Fruit fly (Drosophila melanogaster): ENCODE data around the gene CG7655.
A peak's percentile ranks its signal among the peaks of the same experiment; 100 is the strongest.

The CG7655 gene

dm6 chr3R:17680639-17681302 lies 1.7 kb upstream of the CG7655 start (continued):
- TF ChIP-seq CG15479 (GFP tag; optimal IDR thresholded peaks at IDR 0.05) (no peak), eve (GFP tag; optimal IDR thresholded peaks at IDR 0.05) (no peak), Blimp-1 (GFP tag; optimal IDR thresholded peaks at IDR 0.05) (peak; percentile 56), CrebB (tag; optimal IDR thresholded peaks at IDR 0.05) (no peak), yki (optimal IDR thresholded peaks at IDR 0.05) (no peak), CG4360 (GFP tag; IDR thresholded peaks at IDR 0.05) (no peak), CG4424 (GFP tag; optimal IDR thresholded peaks at IDR 0.05) (peak; percentile 72), Poxn (GFP tag; IDR thresholded peaks at IDR 0.05) (no peak), CG30403 (GFP tag; optimal IDR thresholded peaks at IDR 0.05) (peak; percentile 74), nom (GFP tag; optimal IDR thresholded peaks at IDR 0.05) (no peak), CG8765 (GFP tag; IDR thresholded peaks at IDR 0.05) (no peak), HLH4C (GFP tag; IDR thresholded peaks at IDR 0.05; ENCODE audit: partially characterized antibody) (no peak), Adf1 (GFP tag; IDR thresholded peaks at IDR 0.05) (no peak), fd3F (GFP tag; optimal IDR thresholded peaks at IDR 0.05) (no peak), CG1602 (GFP tag; optimal IDR thresholded peaks at IDR 0.05) (no peak), CG10274 (GFP tag; optimal IDR thresholded peaks at IDR 0.05) (no peak), CG6175 (GFP tag; IDR thresholded peaks at IDR 0.05) (no peak), Lpt (GFP tag; optimal IDR thresholded peaks at IDR 0.05) (no peak), CG31441 (GFP tag; IDR thresholded peaks at IDR 0.05) (no peak), CG2889 (GFP tag; IDR thresholded peaks at IDR 0.05) (no peak), lbe (GFP tag; optimal IDR thresholded peaks at IDR 0.05) (no peak), sob (GFP tag; IDR thresholded peaks at IDR 0.05) (no peak), CG9797 (GFP tag; optimal IDR thresholded peaks at IDR 0.05) (no peak), CG4730 (GFP tag; IDR thresholded peaks at IDR 0.05) (no peak), CG11398 (GFP tag; optimal IDR thresholded peaks at IDR 0.05) (no peak), ken (GFP tag; IDR thresholded peaks at IDR 0.05) (no peak), CG16813 (GFP tag; IDR thresholded peaks at IDR 0.05; ENCODE audit: partially characterized antibody) (no peak), inv (GFP tag; IDR thresholded peaks at IDR 0.05; ENCODE audit: partially characterized antibody) (no peak), CG15073 (GFP tag; optimal IDR thresholded peaks at IDR 0.05) (no peak), esg (GFP tag; conservative IDR thresholded peaks at IDR 0.05) (peak; percentile 30; the same call in 1 of the 2 replicates), sima (GFP tag; optimal IDR thresholded peaks at IDR 0.05) (no peak), CG31388 (GFP tag; optimal IDR thresholded peaks at IDR 0.05) (no peak), ewg (GFP tag; optimal IDR thresholded peaks at IDR 0.05) (peak; percentile 16), CG2129 (GFP tag; IDR thresholded peaks at IDR 0.05; ENCODE audit: partially characterized antibody) (no peak), Taf1 (GFP tag; IDR thresholded peaks at IDR 0.05) (no peak), CG5180 (GFP tag; optimal IDR thresholded peaks at IDR 0.05) (peak; percentile 52), zf30C (GFP tag; optimal IDR thresholded peaks at IDR 0.05) (no peak), nerfin-2 (GFP tag; IDR thresholded peaks at IDR 0.05; ENCODE audit: partially characterized antibody) (no peak), CG10267 (tag; optimal IDR thresholded peaks at IDR 0.05) (peak; percentile 44), HLH3B (GFP tag; IDR thresholded peaks at IDR 0.05) (0 out of 2 replicates have a peak, but pooled peaks have one; percentile 4), Meics (GFP tag; optimal IDR thresholded peaks at IDR 0.05) (peak; percentile 58), pan (optimal IDR thresholded peaks at IDR 0.05) (no peak), pan (GFP tag; optimal IDR thresholded peaks at IDR 0.05 in 1 of 2, IDR thresholded peaks at IDR 0.05 in 1 of 2) (no peak), CG6254 (GFP tag; optimal IDR thresholded peaks at IDR 0.05) (peak; percentile 48), abd-A (tag; optimal IDR thresholded peaks at IDR 0.05) (no peak), crc (GFP tag; optimal IDR thresholded peaks at IDR 0.05) (no peak), Dip3 (GFP tag; optimal IDR thresholded peaks at IDR 0.05) (peak; percentile 1), CG3163 (GFP tag; optimal IDR thresholded peaks at IDR 0.05) (no peak), CG7357 (GFP tag; IDR thresholded peaks at IDR 0.05) (no peak), scrt (GFP tag; optimal IDR thresholded peaks at IDR 0.05) (no peak), NfI (GFP tag; optimal IDR thresholded peaks at IDR 0.05) (no peak)
